Worm (Caenorhabditis elegans) whole organism, L3 larva: ENCODE results near the gene srh-72.
"Not testable (repeated sequence)": the region's sequence is repeated elsewhere in the genome, so short reads cannot be mapped to it uniquely, and the experiment has no call there.

Experiments
- lin-15B ChIP-seq: fragments of 150-350 bp; optimal IDR thresholded peaks from 2 replicates; lab custom pipeline; 2014; ENCODE audit warnings: missing biosample characterization, missing genetic modification characterization
- snpc-4 ChIP-seq: fragments of 150-350 bp; optimal IDR thresholded peaks from 2 replicates; lab custom pipeline; 2014; ENCODE audit warnings: missing biosample characterization, missing genetic modification characterization

ce11 chrII:1660888-1661287 is 20.5 kb upstream of the srh-72 start, which contains the start of gene ZC204.13:
- TF ChIP-seq lin-15B, snpc-4 (tag; lab: Kevin White, UChicago): not testable (repeated sequence)
